Worm (Caenorhabditis elegans) whole organism, mixed stage, embryonic: ENCODE results near the gene Y37E11AL.3.

Experiments
- M03D4.4 ChIP-seq: sonication (generic microtip); optimal IDR thresholded peaks from 2 replicates; lab custom pipeline; 2017; ENCODE audit warnings: mild to moderate bottlenecking, missing genetic modification characterization, missing compliant biosample characterization
- blmp-1 ChIP-seq: fragments of 150-350 bp; optimal IDR thresholded peaks from 2 replicates; lab custom pipeline; 2014; ENCODE audit warnings: missing biosample characterization, missing genetic modification characterization
- ceh-39 ChIP-seq: fragments of 150-350 bp; optimal IDR thresholded peaks from 2 replicates; lab custom pipeline; 2014; ENCODE audit warnings: missing biosample characterization, missing genetic modification characterization
- ceh-43 ChIP-seq: fragments of 200-800 bp; sonication (Bioruptor generic); optimal IDR thresholded peaks from 2 replicates; lab custom pipeline; 2018; ENCODE audit warnings: mild to moderate bottlenecking, missing genetic modification characterization, moderate library complexity, missing compliant biosample characterization
- ceh-83 ChIP-seq: fragments of 200-800 bp; sonication (Bioruptor generic); optimal IDR thresholded peaks from 2 replicates; lab custom pipeline; 2018; ENCODE audit warnings: mild to moderate bottlenecking, missing genetic modification characterization, missing compliant biosample characterization
- ces-1 ChIP-seq: fragments of 150-350 bp; optimal IDR thresholded peaks from 2 replicates; lab custom pipeline; 2014; ENCODE audit warnings: missing biosample characterization, missing genetic modification reagents, missing genetic modification characterization
- cnd-1 ChIP-seq: fragments of 200-800 bp; sonication (Bioruptor generic); optimal IDR thresholded peaks from 2 replicates; lab custom pipeline; 2018; ENCODE audit warnings: mild to moderate bottlenecking, missing genetic modification characterization, missing compliant biosample characterization
- drap-1 ChIP-seq: fragments of 200-800 bp; sonication (Bioruptor generic); optimal IDR thresholded peaks from 3 replicates; lab custom pipeline; 2018; ENCODE audit warnings: mild to moderate bottlenecking, missing genetic modification characterization, missing compliant biosample characterization
- elt-1 ChIP-seq: sonication (generic microtip); optimal IDR thresholded peaks from 2 replicates; lab custom pipeline; 2017; ENCODE audit warnings: missing genetic modification characterization, mild to moderate bottlenecking, missing compliant biosample characterization, antibody characterized with exemption, moderate library complexity, borderline replicate concordance; ENCODE audit not compliant: insufficient read depth
- flh-1 ChIP-seq: fragments of 200-800 bp; sonication (Bioruptor generic); optimal IDR thresholded peaks from 2 replicates; lab custom pipeline; 2018; ENCODE audit warnings: mild to moderate bottlenecking, missing genetic modification characterization, moderate library complexity, missing compliant biosample characterization
- ham-2 ChIP-seq: fragments of 200-800 bp; sonication (Bioruptor generic); optimal IDR thresholded peaks from 2 replicates; lab custom pipeline; 2018; ENCODE audit warnings: mild to moderate bottlenecking, missing genetic modification characterization, missing compliant biosample characterization
- hlh-1 ChIP-seq: fragments of 150-350 bp; optimal IDR thresholded peaks from 2 replicates; lab custom pipeline; 2014; ENCODE audit warnings: missing biosample characterization, missing genetic modification reagents, missing genetic modification characterization
- lin-32 ChIP-seq: fragments of 200-800 bp; sonication (Bioruptor generic); optimal IDR thresholded peaks from 2 replicates; lab custom pipeline; 2018; ENCODE audit warnings: mild to moderate bottlenecking, missing genetic modification characterization, missing compliant biosample characterization
- lsy-2 ChIP-seq: fragments of 150-350 bp; optimal IDR thresholded peaks from 2 replicates; lab custom pipeline; 2014; ENCODE audit warnings: missing biosample characterization, missing genetic modification characterization
- mab-5 ChIP-seq: fragments of 150-350 bp; optimal IDR thresholded peaks from 2 replicates; lab custom pipeline; 2014; ENCODE audit warnings: missing biosample characterization, missing genetic modification characterization
- mep-1 ChIP-seq: fragments of 150-350 bp; optimal IDR thresholded peaks from 2 replicates; lab custom pipeline; 2017; ENCODE audit warnings: missing biosample characterization, missing genetic modification reagents, missing genetic modification characterization, inconsistent platforms
- nhr-12 ChIP-seq: fragments of 150-350 bp; optimal IDR thresholded peaks from 2 replicates; lab custom pipeline; 2014; ENCODE audit warnings: missing biosample characterization, missing genetic modification characterization
- nhr-2 ChIP-seq: fragments of 150-350 bp; optimal IDR thresholded peaks from 2 replicates; lab custom pipeline; 2014; ENCODE audit warnings: missing biosample characterization, missing genetic modification characterization
- nhr-237 ChIP-seq: fragments of 150-350 bp; optimal IDR thresholded peaks from 2 replicates; lab custom pipeline; 2014; ENCODE audit warnings: missing biosample characterization, missing genetic modification characterization
- nhr-28 ChIP-seq: fragments of 150-350 bp; optimal IDR thresholded peaks from 2 replicates; lab custom pipeline; 2014; ENCODE audit warnings: missing biosample characterization, missing genetic modification characterization
- nhr-76 ChIP-seq: sonication (generic microtip); optimal IDR thresholded peaks from 2 replicates; lab custom pipeline; 2017; ENCODE audit warnings: missing biosample characterization, missing genetic modification characterization
- pha-4 ChIP-seq: fragments of 150-350 bp; optimal IDR thresholded peaks from 2 replicates; lab custom pipeline; 2018; ENCODE audit warnings: missing biosample characterization, missing genetic modification reagents, missing genetic modification characterization
- sem-2 ChIP-seq: fragments of 200-800 bp; sonication (Bioruptor generic); optimal IDR thresholded peaks from 2 replicates; lab custom pipeline; 2018; ENCODE audit warnings: mild to moderate bottlenecking, missing genetic modification characterization, missing compliant biosample characterization
- tbx-8 ChIP-seq: fragments of 200-800 bp; sonication (Bioruptor generic); optimal IDR thresholded peaks from 2 replicates; lab custom pipeline; 2018; ENCODE audit warnings: mild to moderate bottlenecking, missing genetic modification characterization, moderate library complexity, missing compliant biosample characterization
- unc-120 ChIP-seq: sonication (generic microtip); optimal IDR thresholded peaks from 2 replicates; lab custom pipeline; 2017; ENCODE audit warnings: missing genetic modification characterization, missing compliant biosample characterization; ENCODE audit not compliant: poor library complexity, severe bottlenecking
- unc-39 ChIP-seq: fragments of 150-350 bp; optimal IDR thresholded peaks from 2 replicates; lab custom pipeline; 2014; ENCODE audit warnings: missing biosample characterization, missing genetic modification characterization
- unc-62 ChIP-seq: fragments of 150-350 bp; optimal IDR thresholded peaks from 2 replicates; lab custom pipeline; 2014; ENCODE audit warnings: missing biosample characterization, missing genetic modification reagents, missing genetic modification characterization
- zip-8 ChIP-seq: fragments of 150-350 bp; optimal IDR thresholded peaks from 2 replicates; lab custom pipeline; 2014; ENCODE audit warnings: missing biosample characterization, missing genetic modification characterization
- ztf-11 ChIP-seq: fragments of 150-350 bp; optimal IDR thresholded peaks from 2 replicates; lab custom pipeline; 2014; ENCODE audit warnings: missing biosample characterization, missing genetic modification characterization

The Y37E11AL.3 gene

ce11 chrIV:3741874-3742273 is 47.1 kb downstream of the Y37E11AL.3 start:
- TF ChIP-seq lin-32 (GFP tag; lab: Kevin White, UChicago), result no peak
- no peak for TF ChIP-seq ceh-43
- no peak for TF ChIP-seq ztf-11 (tag; lab: Kevin White, UChicago)
- TF ChIP-seq nhr-76 (tag; lab: Kevin White, UChicago), result no peak
- no peak for TF ChIP-seq sem-2
- no peak for TF ChIP-seq flh-1
- no peak for TF ChIP-seq ham-2 (GFP tag; lab: Kevin White, UChicago)
- TF ChIP-seq pha-4 (tag; lab: Kevin White, UChicago), result no peak
- no peak for TF ChIP-seq mep-1 (tag; lab: Kevin White, UChicago)
- TF ChIP-seq unc-120 (tag; lab: Kevin White, UChicago), result no peak
- TF ChIP-seq zip-8 (tag; lab: Kevin White, UChicago), result no peak
- no peak for TF ChIP-seq nhr-12 (tag; lab: Kevin White, UChicago)
- TF ChIP-seq lsy-2 (tag; lab: Kevin White, UChicago), result no peak

ce11 chrIV:3742426-3742839 is 47.7 kb downstream of the Y37E11AL.3 start:
- TF ChIP-seq ceh-83 (GFP tag; lab: Kevin White, UChicago) (no peak), hlh-1 (tag; lab: Kevin White, UChicago) (peak; percentile 93), zip-8 (tag; lab: Kevin White, UChicago) (no peak), unc-62 (GFP tag; lab: Kevin White, UChicago) (peak; percentile 87), ceh-39 (tag; lab: Kevin White, UChicago) (peak; percentile 76), mep-1 (tag; lab: Kevin White, UChicago) (peak; percentile 81), nhr-28 (no peak), nhr-237 (tag; lab: Kevin White, UChicago) (peak; percentile 90), lsy-2 (tag; lab: Kevin White, UChicago) (peak; percentile 66), ces-1 (GFP tag; lab: Kevin White, UChicago) (peak; percentile 77), nhr-12 (tag; lab: Kevin White, UChicago) (peak; percentile 0), pha-4 (tag; lab: Kevin White, UChicago) (peak; percentile 60), tbx-8 (GFP tag; lab: Kevin White, UChicago) (peak; percentile 19), M03D4.4 (tag; lab: Kevin White, UChicago) (peak; percentile 28), elt-1 (no peak), cnd-1 (tag; lab: Kevin White, UChicago) (peak; percentile 59), ham-2 (GFP tag; lab: Kevin White, UChicago) (no peak), unc-120 (tag; lab: Kevin White, UChicago) (peak; percentile 56), mab-5 (tag; lab: Kevin White, UChicago) (no peak), drap-1 (GFP tag; lab: Kevin White, UChicago) (peak; percentile 25), unc-39 (tag; lab: Kevin White, UChicago) (no peak), nhr-2 (no peak)

DNA sequence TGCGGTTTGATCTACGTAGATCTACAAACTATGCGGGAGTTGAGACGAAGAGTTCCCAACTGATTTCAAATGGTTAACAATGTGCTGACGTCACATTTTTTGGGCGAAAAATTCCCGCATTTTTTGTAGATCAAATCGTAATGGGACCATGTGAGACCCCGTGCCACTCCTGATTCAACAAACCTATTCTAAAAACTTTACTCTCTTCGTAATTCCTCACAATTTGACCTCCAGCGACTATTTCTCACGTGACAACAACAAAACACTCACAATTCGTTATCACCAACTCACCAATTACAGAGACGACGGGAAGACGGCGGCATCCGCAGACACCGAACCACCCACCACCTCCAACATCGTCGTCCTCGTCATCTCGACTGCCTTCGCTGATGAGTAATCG is 49.0 kb downstream of the Y37E11AL.3 start, which contains the start of gene siah-1:
Gene siah-1 (plus strand): TSS at position 301 of the 400 bp plus-strand sequence.
- TF ChIP-seq blmp-1, result no peak
- TF ChIP-seq nhr-28, result no peak
- no peak for TF ChIP-seq mab-5 (tag; lab: Kevin White, UChicago)
- TF ChIP-seq ceh-83 (GFP tag; lab: Kevin White, UChicago), result peak; percentile 49

ce11 chrIV:3745806-3746205 is 51.1 kb downstream of the Y37E11AL.3 start:
- TF ChIP-seq flh-1 (no peak), nhr-28 (no peak), cnd-1 (tag; lab: Kevin White, UChicago) (no peak), unc-62 (GFP tag; lab: Kevin White, UChicago) (no peak), ces-1 (GFP tag; lab: Kevin White, UChicago) (no peak), M03D4.4 (tag; lab: Kevin White, UChicago) (no peak), ceh-39 (tag; lab: Kevin White, UChicago) (no peak), nhr-2 (no peak), mep-1 (tag; lab: Kevin White, UChicago) (no peak), mab-5 (tag; lab: Kevin White, UChicago) (no peak), lin-32 (GFP tag; lab: Kevin White, UChicago) (no peak), ceh-43 (no peak), sem-2 (no peak), blmp-1 (no peak)
- TF ChIP-seq, all 35 proteins: peak for 0
